Worm (Caenorhabditis elegans): Measurements from ENCODE around the gene W03C9.8.

Gene W03C9.8

DNA sequence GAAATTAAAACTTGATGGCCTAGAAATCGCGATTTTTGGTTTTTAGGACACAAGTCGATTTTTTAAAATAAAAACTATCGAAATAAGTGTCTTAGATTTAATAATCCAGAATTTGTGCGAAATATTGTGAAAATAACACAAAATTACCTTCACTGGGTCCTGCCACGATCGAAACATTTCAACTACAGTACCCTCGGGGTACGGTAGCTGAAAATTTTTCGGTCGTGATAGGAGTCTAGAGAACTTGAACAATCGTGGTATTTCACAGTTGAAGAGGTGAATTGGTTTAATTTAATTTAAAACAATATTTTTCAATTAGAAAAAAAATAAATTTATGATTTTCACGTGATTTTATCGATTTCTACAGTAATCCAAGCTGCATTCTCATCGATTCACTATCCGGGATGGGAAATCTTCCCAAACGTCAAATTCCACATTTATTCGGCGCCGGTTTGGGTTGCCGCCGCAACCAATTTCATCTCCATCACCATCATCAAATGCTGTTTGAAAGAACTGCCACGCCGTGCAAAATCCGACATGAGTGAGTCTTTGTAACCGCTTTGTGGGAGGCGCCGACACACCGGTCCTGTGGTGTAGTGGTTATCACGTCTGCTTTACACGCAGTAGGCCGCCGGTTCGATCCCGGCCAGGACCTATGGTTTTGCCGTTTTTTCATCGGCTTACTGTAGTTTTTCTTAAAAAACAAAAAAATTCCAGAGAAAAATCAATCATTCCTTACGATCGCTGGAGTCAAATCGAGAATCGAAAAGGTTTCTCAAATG is 10.4 kb downstream of the W03C9.8 start (continued):
- peak; percentile 60 for TF ChIP-seq ceh-6 (GFP tag; optimal IDR thresholded peaks at IDR 0.05)
- TF ChIP-seq K02D7.2 (tag; optimal IDR thresholded peaks at IDR 0.05): no peak
- no peak for TF ChIP-seq F13H6.1 (tag; optimal IDR thresholded peaks at IDR 0.05)
- TF ChIP-seq Y22D7AL.16 (tag; optimal IDR thresholded peaks at IDR 0.05): peak; percentile 3
- TF ChIP-seq ets-4 (tag; optimal IDR thresholded peaks at IDR 0.05): no peak
- no peak for TF ChIP-seq pax-1 (tag; optimal IDR thresholded peaks at IDR 0.05)
- TF ChIP-seq tbx-7 (tag; optimal IDR thresholded peaks at IDR 0.05): no peak
- no peak for TF ChIP-seq lim-6 (tag; optimal IDR thresholded peaks at IDR 0.05)
- TF ChIP-seq che-1 (tag; optimal IDR thresholded peaks at IDR 0.05): peak; percentile 54
- no peak for TF ChIP-seq nhr-11 (tag; optimal IDR thresholded peaks at IDR 0.05)
- TF ChIP-seq ceh-48 (tag; optimal IDR thresholded peaks at IDR 0.05): peak; percentile 40
- no peak for TF ChIP-seq unc-55 (GFP tag; optimal IDR thresholded peaks at IDR 0.05)
- peak; percentile 61 for TF ChIP-seq ceh-14 (tag; optimal IDR thresholded peaks at IDR 0.05)
- no peak for TF ChIP-seq ahr-1 (tag; optimal IDR thresholded peaks at IDR 0.05)
- no peak for TF ChIP-seq eyg-1 (tag; optimal IDR thresholded peaks at IDR 0.05)
- TF ChIP-seq lin-11 (tag; optimal IDR thresholded peaks at IDR 0.05): peak; percentile 22
- peak; percentile 22 for TF ChIP-seq ztf-16 (tag; optimal IDR thresholded peaks at IDR 0.05)
- peak; percentile 40 for TF ChIP-seq nfya-1 (tag; optimal IDR thresholded peaks at IDR 0.05)

DNA sequence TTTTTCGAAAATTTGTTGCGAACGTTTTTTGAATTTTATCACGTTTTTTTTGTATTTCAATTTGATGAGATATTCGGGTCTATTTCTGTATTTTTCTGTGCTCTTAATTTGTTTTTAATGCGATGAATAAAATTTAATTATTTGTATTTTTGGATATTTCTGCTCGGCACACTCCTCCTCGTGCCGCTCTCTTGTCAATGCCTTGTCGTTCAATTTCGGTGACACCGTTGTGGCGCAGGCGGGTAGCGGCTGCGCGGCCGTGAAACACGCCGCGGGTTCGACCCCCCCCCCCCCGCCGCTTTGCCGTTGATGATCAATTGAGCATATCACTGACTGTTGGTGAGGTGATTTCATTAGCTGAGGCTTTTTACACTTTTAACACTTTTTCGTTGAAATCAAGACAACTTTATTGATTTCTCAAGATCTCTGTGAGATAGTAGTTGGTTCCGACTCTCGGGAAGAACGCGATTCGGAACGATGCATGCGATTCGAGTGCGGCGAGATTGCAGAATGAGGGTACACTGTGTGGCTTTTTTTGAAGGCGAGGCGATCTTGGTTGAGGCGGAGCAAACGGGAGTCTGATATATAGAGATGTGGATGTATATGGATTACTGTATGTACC is 12.1 kb downstream of the W03C9.8 start:
- TF ChIP-seq npax-4 (tag; optimal IDR thresholded peaks at IDR 0.05) (peak; percentile 98), sox-4 (tag; optimal IDR thresholded peaks at IDR 0.05) (peak; percentile 100), ceh-45 (GFP tag; IDR thresholded peaks at IDR 0.05) (peak; percentile 100), K09A11.1 (tag; optimal IDR thresholded peaks at IDR 0.05; ENCODE audit: insufficient read depth) (peak; percentile 96), zip-5 (tag; optimal IDR thresholded peaks at IDR 0.05) (peak; percentile 95), pros-1 (tag; optimal IDR thresholded peaks at IDR 0.05) (peak; percentile 86), elt-2 (tag; optimal IDR thresholded peaks at IDR 0.05) (peak; percentile 100), nhr-11 (tag; optimal IDR thresholded peaks at IDR 0.05) (no peak), nhr-232 (tag; optimal IDR thresholded peaks at IDR 0.05) (peak; percentile 99), K02D7.2 (tag; optimal IDR thresholded peaks at IDR 0.05) (peak; percentile 100), lin-11 (tag; optimal IDR thresholded peaks at IDR 0.05) (peak; percentile 98), C38D4.7 (GFP tag; optimal IDR thresholded peaks at IDR 0.05) (peak; percentile 99), ztf-16 (tag; optimal IDR thresholded peaks at IDR 0.05) (peak; percentile 100), dmd-4 (tag; optimal IDR thresholded peaks at IDR 0.05; ENCODE audit: borderline replicate concordance) (peak; percentile 99), pha-2 (tag; optimal IDR thresholded peaks at IDR 0.05) (peak; percentile 98), odd-2 (tag; optimal IDR thresholded peaks at IDR 0.05) (peak; percentile 89), tbx-2 (tag; optimal IDR thresholded peaks at IDR 0.05) (peak; percentile 99), sdc-2 (tag; optimal IDR thresholded peaks at IDR 0.05) (peak; percentile 95), ceh-18 (tag; optimal IDR thresholded peaks at IDR 0.05) (peak; percentile 99), ceh-6 (GFP tag; optimal IDR thresholded peaks at IDR 0.05) (peak; percentile 100), hlh-6 (tag; optimal IDR thresholded peaks at IDR 0.05) (peak; percentile 100), che-1 (tag; optimal IDR thresholded peaks at IDR 0.05) (peak; percentile 99), ceh-24 (tag; optimal IDR thresholded peaks at IDR 0.05) (peak; percentile 100), ref-2 (tag; optimal IDR thresholded peaks at IDR 0.05) (peak; percentile 99), rnt-1 (tag; optimal IDR thresholded peaks at IDR 0.05) (peak; percentile 99), fkh-6 (tag; optimal IDR thresholded peaks at IDR 0.05) (peak; percentile 98), fax-1 (tag; optimal IDR thresholded peaks at IDR 0.05) (peak; percentile 98), C08G9.2 (tag; optimal IDR thresholded peaks at IDR 0.05) (peak; percentile 94), elt-4 (tag; optimal IDR thresholded peaks at IDR 0.05) (peak; percentile 98), hlh-13 (GFP tag; optimal IDR thresholded peaks at IDR 0.05) (peak; percentile 100), unc-55 (GFP tag; optimal IDR thresholded peaks at IDR 0.05) (no peak), ceh-9 (tag; optimal IDR thresholded peaks at IDR 0.05) (peak; percentile 99), ceh-34 (tag; optimal IDR thresholded peaks at IDR 0.05) (peak; percentile 99), ceh-22 (tag; optimal IDR thresholded peaks at IDR 0.05) (peak; percentile 59), ceh-2 (tag; optimal IDR thresholded peaks at IDR 0.05) (peak; percentile 99), T23F11.4 (GFP tag; optimal IDR thresholded peaks at IDR 0.05) (peak; percentile 100), ets-4 (tag; optimal IDR thresholded peaks at IDR 0.05) (peak; percentile 93), unc-42 (tag; optimal IDR thresholded peaks at IDR 0.05) (peak; percentile 94)
